Fruit fly (Drosophila melanogaster): Measurements from ENCODE around the gene CG42587.

CG42587 gene

DNA sequence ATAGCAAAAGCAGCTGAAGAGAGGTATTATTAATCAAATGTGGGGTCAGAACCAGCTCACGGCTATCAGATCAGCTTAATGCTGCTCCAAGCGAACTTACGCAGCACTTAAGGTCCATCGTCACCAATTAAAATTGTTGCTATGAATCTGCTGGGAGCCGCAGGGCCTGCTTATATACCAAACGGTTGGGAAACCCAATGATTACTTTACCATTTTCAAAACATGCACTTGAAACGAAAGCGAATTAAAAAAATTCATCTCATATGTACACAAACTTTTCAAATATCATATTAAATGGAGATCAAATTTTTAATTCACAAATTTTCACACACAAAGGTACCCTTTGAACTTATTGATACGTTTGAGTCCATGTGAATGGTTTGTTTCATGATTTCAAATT lies at the start of gene CG42587:
Gene CG42587, minus strand, starts transcription at position 143 of the 400 bp plus-strand sequence.
- no peak for TF ChIP-seq tna (GFP tag; IDR thresholded peaks at IDR 0.05; ENCODE audit: partially characterized antibody)
- TF ChIP-seq CG12769 (tag; optimal IDR thresholded peaks at IDR 0.05) = peak; percentile 5
- no peak for TF ChIP-seq HHEX (GFP tag; optimal IDR thresholded peaks at IDR 0.05)
- no peak for TF ChIP-seq Fer3 (tag; optimal IDR thresholded peaks at IDR 0.05)
- TF ChIP-seq CG32772 (GFP tag; IDR thresholded peaks at IDR 0.05) = no peak
- TF ChIP-seq corto (GFP tag; optimal IDR thresholded peaks at IDR 0.05) = no peak
- no peak for TF ChIP-seq Stat92E (GFP tag; optimal IDR thresholded peaks at IDR 0.05)
- no peak for TF ChIP-seq nerfin-1 (tag; optimal IDR thresholded peaks at IDR 0.05)
- no peak for TF ChIP-seq CG13424 (tag; optimal IDR thresholded peaks at IDR 0.05)
- TF ChIP-seq gem (tag; optimal IDR thresholded peaks at IDR 0.05) = peak; percentile 23
- TF ChIP-seq CG10543 (GFP tag; optimal IDR thresholded peaks at IDR 0.05) = no peak
- no peak for TF ChIP-seq CG42726 (GFP tag; IDR thresholded peaks at IDR 0.05; ENCODE audit: partially characterized antibody)
- no peak for TF ChIP-seq CG14965 (GFP tag; optimal IDR thresholded peaks at IDR 0.05; ENCODE audit: borderline replicate concordance)
- no peak for TF ChIP-seq CG7928 (GFP tag; optimal IDR thresholded peaks at IDR 0.05)
- TF ChIP-seq Sox102F (GFP tag; optimal IDR thresholded peaks at IDR 0.05) = peak; percentile 13
- no peak for TF ChIP-seq sc (optimal IDR thresholded peaks at IDR 0.05)
- TF ChIP-seq sc (GFP tag; optimal IDR thresholded peaks at IDR 0.05) = no peak
- TF ChIP-seq H15 (GFP tag; IDR thresholded peaks at IDR 0.05) = no peak
- no peak for TF ChIP-seq CG14667 (GFP tag; IDR thresholded peaks at IDR 0.05)
- TF ChIP-seq CG10209 (GFP tag; optimal IDR thresholded peaks at IDR 0.05) = no peak
- no peak for TF ChIP-seq CG16813 (GFP tag; IDR thresholded peaks at IDR 0.05; ENCODE audit: partially characterized antibody)
- no peak for TF ChIP-seq H2.0 (GFP tag; IDR thresholded peaks at IDR 0.05)
- TF ChIP-seq Sin3A (optimal IDR thresholded peaks at IDR 0.05) = no peak
- no peak for TF ChIP-seq CG10979 (tag; optimal IDR thresholded peaks at IDR 0.05)
- TF ChIP-seq lmd (GFP tag; IDR thresholded peaks at IDR 0.05) = no peak
- TF ChIP-seq gsb-n (tag; optimal IDR thresholded peaks at IDR 0.05) = no peak
- no peak for TF ChIP-seq CG17186 (GFP tag; optimal IDR thresholded peaks at IDR 0.05)
- no peak for TF ChIP-seq CG1529 (GFP tag; optimal IDR thresholded peaks at IDR 0.05)
- TF ChIP-seq trem (tag; optimal IDR thresholded peaks at IDR 0.05) = no peak
- no peak for TF ChIP-seq CG31224 (GFP tag; IDR thresholded peaks at IDR 0.05)
- TF ChIP-seq CG12942 (GFP tag; optimal IDR thresholded peaks at IDR 0.05) = no peak
- no peak for TF ChIP-seq pb (GFP tag; optimal IDR thresholded peaks at IDR 0.05)
- no peak for TF ChIP-seq CG18476 (GFP tag; optimal IDR thresholded peaks at IDR 0.05)
- no peak for TF ChIP-seq CG15479 (GFP tag; optimal IDR thresholded peaks at IDR 0.05)
- no peak for TF ChIP-seq CG7372 (GFP tag; IDR thresholded peaks at IDR 0.05)
- TF ChIP-seq sima (GFP tag; optimal IDR thresholded peaks at IDR 0.05) = no peak
- no peak for TF ChIP-seq ind (GFP tag; optimal IDR thresholded peaks at IDR 0.05)
- TF ChIP-seq odd (GFP tag; optimal IDR thresholded peaks at IDR 0.05) = no peak
- no peak for TF ChIP-seq CG2116 (GFP tag; optimal IDR thresholded peaks at IDR 0.05)
- no peak for TF ChIP-seq CG4328 (GFP tag; optimal IDR thresholded peaks at IDR 0.05)
- no peak for TF ChIP-seq zen2 (GFP tag; IDR thresholded peaks at IDR 0.05; ENCODE audit: partially characterized antibody)
- TF ChIP-seq CG6254 (GFP tag; optimal IDR thresholded peaks at IDR 0.05) = no peak
- no peak for TF ChIP-seq CG8388 (GFP tag; optimal IDR thresholded peaks at IDR 0.05)
- TF ChIP-seq Jarid2 (GFP tag; optimal IDR thresholded peaks at IDR 0.05) = no peak
- TF ChIP-seq Meics (GFP tag; optimal IDR thresholded peaks at IDR 0.05) = peak; percentile 6
- TF ChIP-seq prd (optimal IDR thresholded peaks at IDR 0.05) = no peak
- no peak for TF ChIP-seq prd (GFP tag; IDR thresholded peaks at IDR 0.05)
- TF ChIP-seq Dip3 (GFP tag; optimal IDR thresholded peaks at IDR 0.05) = no peak
- no peak for TF ChIP-seq cwo (GFP tag; optimal IDR thresholded peaks at IDR 0.05)
- TF ChIP-seq fd96Cb (tag; optimal IDR thresholded peaks at IDR 0.05) = no peak
- TF ChIP-seq Ravus (GFP tag; IDR thresholded peaks at IDR 0.05) = no peak

Data from whole organism, embryonic.